Worm (Caenorhabditis elegans) whole organism, late embryonic: ENCODE results near the gene pax-1.
A peak's percentile ranks its signal among the peaks of the same experiment; 100 is the strongest.

ENCODE experiments used
- C08G9.2 ChIP-seq: sonication (generic microtip); optimal IDR thresholded peaks from 2 replicates; lab custom pipeline; 2016; ENCODE audit warnings: mild to moderate bottlenecking, missing genetic modification characterization, moderate library complexity, missing compliant biosample characterization
- C38D4.7 ChIP-seq: fragments of 200-800 bp; sonication (Bioruptor generic); optimal IDR thresholded peaks from 2 replicates; lab custom pipeline; 2018; ENCODE audit warnings: mild to moderate bottlenecking, missing genetic modification characterization, moderate library complexity, missing compliant biosample characterization
- K09A11.1 ChIP-seq: sonication (generic microtip); optimal IDR thresholded peaks from 2 replicates; lab custom pipeline; 2017; ENCODE audit warnings: antibody characterized with exemption, mild to moderate bottlenecking, missing genetic modification characterization, missing compliant biosample characterization; ENCODE audit not compliant: insufficient read depth
- ahr-1 ChIP-seq: sonication (generic microtip); optimal IDR thresholded peaks from 2 replicates; lab custom pipeline; 2016; ENCODE audit warnings: missing genetic modification characterization, missing compliant biosample characterization
- ama-1 ChIP-seq: fragments of 150-350 bp; optimal IDR thresholded peaks from 2 replicates; lab custom pipeline; 2014
- ceh-19 ChIP-seq: fragments of 200-800 bp; sonication (Bioruptor generic); optimal IDR thresholded peaks from 2 replicates; lab custom pipeline; 2018; ENCODE audit warnings: mild to moderate bottlenecking, missing genetic modification characterization, missing compliant biosample characterization
- ceh-2 ChIP-seq: sonication (generic microtip); optimal IDR thresholded peaks from 2 replicates; lab custom pipeline; 2016; ENCODE audit warnings: missing genotype, missing genetic modification characterization, missing compliant biosample characterization
- ceh-24 ChIP-seq: sonication (generic microtip); optimal IDR thresholded peaks from 2 replicates; lab custom pipeline; 2016; ENCODE audit warnings: mild to moderate bottlenecking, missing genetic modification characterization, missing compliant biosample characterization
- che-1 ChIP-seq: sonication (generic microtip); optimal IDR thresholded peaks from 2 replicates; lab custom pipeline; 2016; ENCODE audit warnings: mild to moderate bottlenecking, missing genetic modification characterization, missing compliant biosample characterization
- elt-2 ChIP-seq: sonication (generic microtip); optimal IDR thresholded peaks from 2 replicates; lab custom pipeline; 2016; ENCODE audit warnings: missing genetic modification reagents, missing genetic modification characterization, missing compliant biosample characterization
- ets-4 ChIP-seq: sonication (generic microtip); optimal IDR thresholded peaks from 2 replicates; lab custom pipeline; 2016; ENCODE audit warnings: missing genetic modification characterization, missing compliant biosample characterization
- fax-1 ChIP-seq: sonication (generic microtip); optimal IDR thresholded peaks from 2 replicates; lab custom pipeline; 2016; ENCODE audit warnings: missing genotype, missing genetic modification characterization, missing compliant biosample characterization
- hlh-13 ChIP-seq: fragments of 200-800 bp; sonication (Bioruptor generic); optimal IDR thresholded peaks from 2 replicates; lab custom pipeline; 2018; ENCODE audit warnings: mild to moderate bottlenecking, missing genetic modification characterization, missing compliant biosample characterization
- hlh-30 ChIP-seq: sonication (generic microtip); optimal IDR thresholded peaks from 2 replicates; lab custom pipeline; 2017; ENCODE audit warnings: antibody characterized with exemption, missing genetic modification characterization, missing compliant biosample characterization; ENCODE audit not compliant: insufficient read depth
- hlh-6 ChIP-seq: sonication (generic microtip); optimal IDR thresholded peaks from 2 replicates; lab custom pipeline; 2016; ENCODE audit warnings: missing genotype, missing genetic modification characterization, missing compliant biosample characterization
- lim-6 ChIP-seq: sonication (generic microtip); optimal IDR thresholded peaks from 2 replicates; lab custom pipeline; 2016; ENCODE audit warnings: missing genetic modification characterization, missing compliant biosample characterization
- madf-2 ChIP-seq: sonication (generic microtip); optimal IDR thresholded peaks from 2 replicates; lab custom pipeline; 2017; ENCODE audit warnings: missing genetic modification characterization, missing compliant biosample characterization
- mec-3 ChIP-seq: sonication (generic microtip); optimal IDR thresholded peaks from 2 replicates; lab custom pipeline; 2016; ENCODE audit warnings: borderline replicate concordance, missing genetic modification characterization, missing compliant biosample characterization
- nfya-1 ChIP-seq: sonication (generic microtip); optimal IDR thresholded peaks from 2 replicates; lab custom pipeline; 2017; ENCODE audit warnings: missing genetic modification characterization, mild to moderate bottlenecking, missing compliant biosample characterization, antibody characterized with exemption, moderate library complexity
- nhr-232 ChIP-seq: sonication (generic microtip); optimal IDR thresholded peaks from 2 replicates; lab custom pipeline; 2016; ENCODE audit warnings: missing genetic modification characterization, missing compliant biosample characterization
- npax-4 ChIP-seq: sonication (generic microtip); optimal IDR thresholded peaks from 2 replicates; lab custom pipeline; 2016; ENCODE audit warnings: missing genetic modification characterization, missing compliant biosample characterization
- odd-2 ChIP-seq: sonication (generic microtip); optimal IDR thresholded peaks from 2 replicates; lab custom pipeline; 2017; ENCODE audit warnings: antibody characterized with exemption, mild to moderate bottlenecking, missing genetic modification characterization, missing compliant biosample characterization
- pat-9 ChIP-seq: fragments of 200-800 bp; sonication (Bioruptor generic); optimal IDR thresholded peaks from 2 replicates; lab custom pipeline; 2018; ENCODE audit warnings: mild to moderate bottlenecking, missing genetic modification characterization, moderate library complexity, missing compliant biosample characterization
- pha-2 ChIP-seq: sonication (generic microtip); optimal IDR thresholded peaks from 2 replicates; lab custom pipeline; 2017; ENCODE audit warnings: mild to moderate bottlenecking, missing genetic modification characterization, missing compliant biosample characterization
- pha-4 ChIP-seq: fragments of 150-350 bp; optimal IDR thresholded peaks from 2 replicates; lab custom pipeline; 2018; ENCODE audit warnings: missing biosample characterization, missing genetic modification reagents, missing genetic modification characterization
- pqm-1 ChIP-seq: sonication (generic microtip); optimal IDR thresholded peaks from 2 replicates; lab custom pipeline; 2016; ENCODE audit warnings: missing genetic modification characterization, missing compliant biosample characterization
- sdc-2 ChIP-seq: sonication (generic microtip); optimal IDR thresholded peaks from 2 replicates; lab custom pipeline; 2016; ENCODE audit warnings: missing genotype, missing genetic modification characterization, missing compliant biosample characterization
- sox-4 ChIP-seq: sonication (generic microtip); optimal IDR thresholded peaks from 2 replicates; lab custom pipeline; 2017; ENCODE audit warnings: mild to moderate bottlenecking, missing genetic modification characterization, inconsistent platforms, missing compliant biosample characterization
- tbx-2 ChIP-seq: sonication (generic microtip); optimal IDR thresholded peaks from 2 replicates; lab custom pipeline; 2016; ENCODE audit warnings: missing genetic modification characterization, missing compliant biosample characterization
- tbx-7 ChIP-seq: sonication (generic microtip); optimal IDR thresholded peaks from 2 replicates; lab custom pipeline; 2016; ENCODE audit warnings: missing genotype, missing genetic modification characterization, missing compliant biosample characterization
- unc-3 ChIP-seq, 2 experiments: fragments of 200-800 bp in 1 of 2; sonication (Bioruptor generic) in 1 of 2; sonication (generic microtip) in 1 of 2; conservative IDR thresholded peaks in 1 of 2; optimal IDR thresholded peaks in 1 of 2; 2 replicates each; pipeline versions ENCODE4 v1.3.6 to Lab custom; 2016 to 2022; ENCODE audit warnings: missing compliant biosample characterization in 2 of 2, missing genetic modification characterization in 2 of 2, missing genetic modification reagents in 1 of 2
- unc-55 ChIP-seq: sonication (generic microtip); optimal IDR thresholded peaks from 2 replicates; lab custom pipeline; 2017; ENCODE audit warnings: missing biosample characterization, missing genetic modification reagents, missing genetic modification characterization
- ztf-16 ChIP-seq: sonication (generic microtip); optimal IDR thresholded peaks from 2 replicates; lab custom pipeline; 2017; ENCODE audit warnings: missing genetic modification characterization, missing compliant biosample characterization

The pax-1 gene

ce11 chrV:8267275-8267674 lies 42.5 kb downstream of the pax-1 start:
- TF ChIP-seq mec-3, result no peak
- peak; percentile 77 for TF ChIP-seq elt-2 (tag; lab: Kevin White, UChicago)

ce11 chrV:8268902-8269301 lies 44.2 kb downstream of the pax-1 start, which contains the start of the genes asp-6 and asp-12:
TSS of gene asp-6 (minus strand) at chrV:8268937.
TSS of gene asp-12 (plus strand) at chrV:8269210.
- TF ChIP-seq fax-1 (no peak), sox-4 (tag; lab: Kevin White, UChicago) (no peak), nhr-232 (no peak), unc-55 (GFP tag; lab: Kevin White, UChicago) (no peak), pqm-1 (tag; lab: Kevin White, UChicago) (peak; percentile 2), ceh-19 (GFP tag; lab: Kevin White, UChicago) (no peak), ahr-1 (no peak), che-1 (tag; lab: Kevin White, UChicago) (no peak), nfya-1 (tag; lab: Kevin White, UChicago) (no peak), lim-6 (no peak), elt-2 (tag; lab: Kevin White, UChicago) (peak; percentile 46), pha-4 (tag; lab: Kevin White, UChicago) (no peak)

ce11 chrV:8269878-8270277 lies 45.1 kb downstream of the pax-1 start:
- TF ChIP-seq pqm-1 (tag; lab: Kevin White, UChicago), result no peak
- TF ChIP-seq madf-2 (tag; lab: Kevin White, UChicago), result no peak
- no peak for TF ChIP-seq unc-55 (GFP tag; lab: Kevin White, UChicago)
- no peak for TF ChIP-seq odd-2 (tag; lab: Kevin White, UChicago)
- TF ChIP-seq pat-9 (tag; lab: Kevin White, UChicago), result no peak
- TF ChIP-seq npax-4 (tag; lab: Kevin White, UChicago), result no peak
- no peak for TF ChIP-seq hlh-13 (GFP tag; lab: Kevin White, UChicago)
- no peak for TF ChIP-seq tbx-7 (tag; lab: Kevin White, UChicago)
- no peak for TF ChIP-seq lim-6
- TF ChIP-seq C38D4.7, result no peak
- TF ChIP-seq tbx-2, result no peak

- TF ChIP-seq C38D4.7, result no peak
- TF ChIP-seq hlh-6, result no peak
- no peak for TF ChIP-seq pqm-1 (tag; lab: Kevin White, UChicago)
- no peak for TF ChIP-seq hlh-30
- no peak for TF ChIP-seq unc-3 (GFP tag; conservative IDR thresholded peaks at IDR 0.05; lab: Robert Waterston, UW)
- no peak for TF ChIP-seq unc-3 (tag; optimal IDR thresholded peaks at IDR 0.05; lab: Kevin White, UChicago)
- TF ChIP-seq ama-1 (lab: Kevin White, UChicago), result no peak
- no peak for TF ChIP-seq ceh-19 (GFP tag; lab: Kevin White, UChicago)
- no peak for TF ChIP-seq ets-4 (tag; lab: Kevin White, UChicago)
- TF ChIP-seq C08G9.2 (tag; lab: Kevin White, UChicago), result no peak
- no peak for TF ChIP-seq ztf-16 (tag; lab: Kevin White, UChicago)
- no peak for TF ChIP-seq fax-1
- TF ChIP-seq mec-3, result no peak
- TF ChIP-seq sdc-2, result no peak
- no peak for TF ChIP-seq pha-4 (tag; lab: Kevin White, UChicago)
- no peak for TF ChIP-seq K09A11.1 (tag; lab: Kevin White, UChicago)
- TF ChIP-seq ceh-24 (tag; lab: Kevin White, UChicago), result no peak
- no peak for TF ChIP-seq unc-55 (GFP tag; lab: Kevin White, UChicago)
- no peak for TF ChIP-seq pha-2 (tag; lab: Kevin White, UChicago)
These were observed 46.7 kb downstream of the pax-1 start for ce11 chrV:8271395-8271794.

- TF ChIP-seq ceh-2 (tag; lab: Kevin White, UChicago) (no peak), elt-2 (tag; lab: Kevin White, UChicago) (peak; percentile 34)
These were observed 47.3 kb downstream of the pax-1 start, which contains the start of gene asp-5 for ce11 chrV:8271995-8272394. TSS of gene asp-5 (plus strand) at chrV:8272385.
